Fruit fly (Drosophila melanogaster) Kc167 (cell line): ENCODE measurements around the gene amrt.

ENCODE experiments used
- Sin3A ChIP-seq: fragments of >200 bp; optimal IDR thresholded peaks from 2 replicates; lab custom pipeline; 2018; ENCODE audit warnings: missing external identifiers
- h ChIP-seq: fragments of >200 bp; optimal IDR thresholded peaks from 3 replicates; lab custom pipeline; 2018; ENCODE audit warnings: missing external identifiers
- psq ChIP-seq: fragments of >200 bp; optimal IDR thresholded peaks from 2 replicates; lab custom pipeline; 2017; ENCODE audit warnings: missing external identifiers
- ttk ChIP-seq: sonication (Bioruptor generic); optimal IDR thresholded peaks from 2 replicates; lab custom pipeline; 2017; ENCODE audit warnings: missing external identifiers

dm6 chrX:13792463-13792862, 10.2 kb downstream of the amrt start:
- TF ChIP-seq Sin3A (lab: Kevin White, UChicago) (no peak), ttk (lab: Kevin White, UChicago) (no peak), psq (lab: Kevin White, UChicago) (no peak), h (lab: Kevin White, UChicago) (no peak)
